Fruit fly (Drosophila melanogaster) whole organism, embryonic: ENCODE results near the gene CG2794.

Experiments used
- Bdp1 ChIP-seq: fragments of 200-800 bp; sonication (Bioruptor generic); optimal IDR thresholded peaks from 3 replicates; lab custom pipeline; 2016; ENCODE audit warnings: missing biosample characterization, missing genetic modification characterization
- Blimp-1 ChIP-seq: fragments of 200-800 bp; sonication (Bioruptor generic); optimal IDR thresholded peaks from 3 replicates; lab custom pipeline; 2018; ENCODE audit warnings: missing biosample characterization, missing genetic modification characterization, mild to moderate bottlenecking, moderate library complexity, missing genetic modification reagents
- Bteb2 ChIP-seq: fragments of 200-800 bp; sonication (Bioruptor generic); optimal IDR thresholded peaks from 2 replicates; lab custom pipeline; 2016; ENCODE audit warnings: missing biosample characterization, missing genetic modification characterization
- CG11398 ChIP-seq: fragments of 200-800 bp; sonication (Bioruptor generic); optimal IDR thresholded peaks from 2 replicates; lab custom pipeline; 2016; ENCODE audit warnings: missing biosample characterization, missing genetic modification characterization
- CG11504 ChIP-seq: fragments of 200-800 bp; sonication (Bioruptor generic); optimal IDR thresholded peaks from 3 replicates; lab custom pipeline; 2019; ENCODE audit warnings: missing biosample characterization, mild to moderate bottlenecking, missing genetic modification characterization, moderate library complexity
- CG12659 ChIP-seq: fragments of 200-800 bp; sonication (Bioruptor generic); optimal IDR thresholded peaks from 3 replicates; lab custom pipeline; 2017; ENCODE audit warnings: mild to moderate bottlenecking, missing biosample characterization, missing genetic modification reagents, missing genetic modification characterization
- CG13775 ChIP-seq: fragments of 200-800 bp; sonication (Bioruptor generic); optimal IDR thresholded peaks from 3 replicates; lab custom pipeline; 2017; ENCODE audit warnings: missing biosample characterization, mild to moderate bottlenecking, missing genetic modification characterization
- CG15269 ChIP-seq: fragments of 200-800 bp; sonication (Bioruptor generic); optimal IDR thresholded peaks from 2 replicates; lab custom pipeline; 2018; ENCODE audit warnings: missing biosample characterization, mild to moderate bottlenecking, missing genetic modification characterization, moderate library complexity
- CG17359 ChIP-seq: fragments of 200-800 bp; sonication (Bioruptor generic); optimal IDR thresholded peaks from 3 replicates; lab custom pipeline; 2018; ENCODE audit warnings: missing biosample characterization, mild to moderate bottlenecking, missing genetic modification characterization, moderate library complexity
- CG34224 ChIP-seq: fragments of 200-800 bp; sonication (Bioruptor generic); IDR thresholded peaks from 3 replicates; pipeline ENCODE4 v1.3.6; 2022; ENCODE audit warnings: missing biosample characterization, missing genetic modification characterization; ENCODE audit not compliant: partially characterized antibody
- CG34422 ChIP-seq: fragments of 200-800 bp; sonication (Bioruptor generic); IDR thresholded peaks from 3 replicates; pipeline ENCODE4 v1.3.6; 2022; ENCODE audit warnings: missing biosample characterization, missing genetic modification characterization
- CG4328 ChIP-seq: fragments of 200-800 bp; sonication (Bioruptor generic); optimal IDR thresholded peaks from 3 replicates; lab custom pipeline; 2017; ENCODE audit warnings: missing biosample characterization, missing genetic modification reagents, missing genetic modification characterization
- CG4730 ChIP-seq: fragments of 200-800 bp; sonication (Bioruptor generic); IDR thresholded peaks from 2 replicates; pipeline ENCODE4 v1.3.6; 2022; ENCODE audit warnings: missing biosample characterization, missing genetic modification characterization
- CG7271 ChIP-seq: fragments of 200-800 bp; sonication (Bioruptor generic); optimal IDR thresholded peaks from 2 replicates; lab custom pipeline; 2018; ENCODE audit warnings: missing biosample characterization, mild to moderate bottlenecking, missing genetic modification characterization, moderate library complexity
- CG7357 ChIP-seq: fragments of 200-800 bp; sonication (Bioruptor generic); IDR thresholded peaks from 3 replicates; pipeline ENCODE4 v1.3.6; 2022; ENCODE audit warnings: missing biosample characterization, missing genetic modification characterization
- CG9609 ChIP-seq: fragments of 200-800 bp; sonication (Bioruptor generic); optimal IDR thresholded peaks from 3 replicates; lab custom pipeline; 2016; ENCODE audit warnings: missing biosample characterization, missing genetic modification characterization
- CG9797 ChIP-seq: fragments of 200-800 bp; sonication (Bioruptor generic); optimal IDR thresholded peaks from 3 replicates; lab custom pipeline; 2018; ENCODE audit warnings: missing biosample characterization, mild to moderate bottlenecking, missing genetic modification characterization
- CHES-1-like ChIP-seq: fragments of 200-800 bp; sonication (Bioruptor generic); optimal IDR thresholded peaks from 2 replicates; lab custom pipeline; 2016; ENCODE audit warnings: missing biosample characterization, missing genetic modification characterization
- Dll ChIP-seq: fragments of 200-800 bp; sonication (Bioruptor generic); IDR thresholded peaks from 4 replicates; pipeline ENCODE4 v1.3.6; 2022; ENCODE audit warnings: missing biosample characterization, missing genetic modification characterization; ENCODE audit not compliant: partially characterized antibody
- Doc3 ChIP-seq: fragments of 200-800 bp; sonication (Bioruptor generic); IDR thresholded peaks from 3 replicates; pipeline ENCODE4 v1.3.6; 2022; ENCODE audit warnings: missing biosample characterization, missing genetic modification characterization; ENCODE audit not compliant: partially characterized antibody
- H15 ChIP-seq: fragments of 200-800 bp; sonication (Bioruptor generic); IDR thresholded peaks from 3 replicates; pipeline ENCODE4 v1.3.6; 2022; ENCODE audit warnings: missing biosample characterization, missing genetic modification characterization
- Hand ChIP-seq: fragments of 200-800 bp; sonication (Bioruptor generic); optimal IDR thresholded peaks from 2 replicates; lab custom pipeline; 2017; ENCODE audit warnings: mild to moderate bottlenecking, missing biosample characterization, missing genetic modification reagents, missing genetic modification characterization
- Neu2 ChIP-seq: fragments of 200-800 bp; sonication (Bioruptor generic); optimal IDR thresholded peaks from 3 replicates; lab custom pipeline; 2016; ENCODE audit warnings: missing biosample characterization, missing genetic modification characterization, borderline replicate concordance
- ash1 ChIP-seq: fragments of 200-800 bp; sonication (Bioruptor generic); optimal IDR thresholded peaks from 2 replicates; lab custom pipeline; 2018; ENCODE audit warnings: missing biosample characterization, mild to moderate bottlenecking, missing genetic modification characterization
- az2 ChIP-seq: fragments of 200-800 bp; sonication (Bioruptor generic); optimal IDR thresholded peaks from 3 replicates; lab custom pipeline; 2016; ENCODE audit warnings: missing biosample characterization, missing genetic modification characterization
- dmrt11E ChIP-seq: fragments of 200-800 bp; sonication (Bioruptor generic); optimal IDR thresholded peaks from 3 replicates; lab custom pipeline; 2018; ENCODE audit warnings: missing biosample characterization, mild to moderate bottlenecking, missing genetic modification characterization, moderate library complexity
- ewg ChIP-seq: fragments of 200-800 bp; sonication (Bioruptor generic); optimal IDR thresholded peaks from 3 replicates; lab custom pipeline; 2017; ENCODE audit warnings: mild to moderate bottlenecking, missing biosample characterization, missing genetic modification reagents, missing genetic modification characterization
- fd102C ChIP-seq: fragments of 200-800 bp; sonication (Bioruptor generic); optimal IDR thresholded peaks from 2 replicates; lab custom pipeline; 2018; ENCODE audit warnings: missing biosample characterization, mild to moderate bottlenecking, missing genetic modification characterization, moderate library complexity
- h ChIP-seq: fragments of >200 bp; optimal IDR thresholded peaks from 2 replicates; lab custom pipeline; 2017
- hb ChIP-seq: fragments of 200-800 bp; sonication (Bioruptor generic); IDR thresholded peaks from 3 replicates; pipeline ENCODE4 v1.3.6; 2022; ENCODE audit warnings: missing biosample characterization, missing genetic modification characterization; ENCODE audit not compliant: partially characterized antibody
- klu ChIP-seq: fragments of 200-800 bp; sonication (Bioruptor generic); IDR thresholded peaks from 2 replicates; pipeline ENCODE4 v1.3.6; 2022; ENCODE audit warnings: missing biosample characterization, missing genetic modification characterization
- knrl ChIP-seq: fragments of 200-800 bp; sonication (Bioruptor generic); IDR thresholded peaks from 3 replicates; pipeline ENCODE4 v1.3.6; 2022; ENCODE audit warnings: missing biosample characterization, missing genetic modification characterization; ENCODE audit not compliant: partially characterized antibody
- lmd ChIP-seq: fragments of 200-800 bp; sonication (Bioruptor generic); IDR thresholded peaks from 2 replicates; pipeline ENCODE4 v1.3.6; 2022; ENCODE audit warnings: missing biosample characterization, missing genetic modification characterization
- nau ChIP-seq: fragments of 200-800 bp; sonication (Bioruptor generic); optimal IDR thresholded peaks from 3 replicates; lab custom pipeline; 2017; ENCODE audit warnings: missing biosample characterization, mild to moderate bottlenecking, missing genetic modification characterization, missing genetic modification reagents
- nerfin-2 ChIP-seq: fragments of 200-800 bp; sonication (Bioruptor generic); IDR thresholded peaks from 2 replicates; pipeline ENCODE4 v1.3.6; 2022; ENCODE audit warnings: missing biosample characterization, missing genetic modification characterization; ENCODE audit not compliant: partially characterized antibody
- nmo ChIP-seq: fragments of 200-800 bp; sonication (Bioruptor generic); optimal IDR thresholded peaks from 2 replicates; lab custom pipeline; 2018; ENCODE audit warnings: missing biosample characterization, mild to moderate bottlenecking, missing genetic modification characterization, moderate library complexity
- otp ChIP-seq: fragments of 200-800 bp; sonication (Bioruptor generic); IDR thresholded peaks from 3 replicates; pipeline ENCODE4, ENCODE4 v1.3.6; 2022; ENCODE audit warnings: missing biosample characterization, missing genetic modification characterization
- phol ChIP-seq: fragments of 200-800 bp; sonication (Bioruptor generic); optimal IDR thresholded peaks from 3 replicates; lab custom pipeline; 2018; ENCODE audit warnings: missing biosample characterization, mild to moderate bottlenecking, missing genetic modification characterization, moderate library complexity
- prd ChIP-seq, 3 experiments: fragments of >200 bp in 2 of 3; fragments of 200-800 bp in 1 of 3; sonication (Bioruptor generic) in 1 of 3; optimal IDR thresholded peaks in 2 of 3; IDR thresholded peaks in 1 of 3; 2 replicates in 2 of 3; 3 replicates in 1 of 3; pipeline versions ENCODE4 v1.3.6 to Lab custom; 2017 to 2022; ENCODE audit warnings: missing biosample characterization in 1 of 3, missing genetic modification characterization in 1 of 3
- run ChIP-seq: fragments of 200-800 bp; sonication (Bioruptor generic); optimal IDR thresholded peaks from 3 replicates; lab custom pipeline; 2018; ENCODE audit warnings: missing biosample characterization, mild to moderate bottlenecking, missing genetic modification characterization
- sim ChIP-seq: fragments of 200-800 bp; sonication (Bioruptor generic); IDR thresholded peaks from 2 replicates; pipeline ENCODE4 v1.3.6; 2022; ENCODE audit warnings: missing biosample characterization, missing genetic modification characterization
- sima ChIP-seq: fragments of 200-800 bp; sonication (Bioruptor generic); optimal IDR thresholded peaks from 2 replicates; lab custom pipeline; 2016; ENCODE audit warnings: missing biosample characterization, missing genetic modification characterization
- sisA ChIP-seq: fragments of 200-800 bp; sonication (Bioruptor generic); IDR thresholded peaks from 2 replicates; pipeline ENCODE4 v1.3.6; 2022; ENCODE audit warnings: missing biosample characterization, missing genetic modification characterization
- sug ChIP-seq: fragments of 200-800 bp; optimal IDR thresholded peaks from 2 replicates; lab custom pipeline; 2019; ENCODE audit warnings: missing biosample characterization, mild to moderate bottlenecking, missing genetic modification characterization, moderate library complexity
- tll ChIP-seq, 2 experiments: fragments of 200-800 bp in 1 of 2; fragments of >200 bp in 1 of 2; sonication (Bioruptor generic) in 1 of 2; optimal IDR thresholded peaks; 2 replicates each; lab custom pipeline; 2017 to 2019; ENCODE audit warnings: missing biosample characterization in 2 of 2, missing genetic modification characterization in 2 of 2, mild to moderate bottlenecking in 1 of 2, moderate library complexity in 1 of 2
- toy ChIP-seq: fragments of 200-800 bp; sonication (Bioruptor generic); IDR thresholded peaks from 2 replicates; pipeline ENCODE4 v1.3.6; 2022; ENCODE audit warnings: missing biosample characterization, missing genetic modification characterization
- vfl ChIP-seq: fragments of 200-800 bp; sonication (Bioruptor generic); optimal IDR thresholded peaks from 2 replicates; lab custom pipeline; 2016; ENCODE audit warnings: missing biosample characterization, missing genetic modification characterization
- z ChIP-seq: fragments of 200-800 bp; sonication (Bioruptor generic); IDR thresholded peaks from 3 replicates; pipeline ENCODE4 v1.3.6; 2022; ENCODE audit warnings: missing biosample characterization, missing genetic modification characterization
- zfh2 ChIP-seq: fragments of 200-800 bp; sonication (Bioruptor generic); optimal IDR thresholded peaks from 2 replicates; lab custom pipeline; 2016; ENCODE audit warnings: missing biosample characterization, missing genetic modification characterization

CG2794 gene

DNA sequence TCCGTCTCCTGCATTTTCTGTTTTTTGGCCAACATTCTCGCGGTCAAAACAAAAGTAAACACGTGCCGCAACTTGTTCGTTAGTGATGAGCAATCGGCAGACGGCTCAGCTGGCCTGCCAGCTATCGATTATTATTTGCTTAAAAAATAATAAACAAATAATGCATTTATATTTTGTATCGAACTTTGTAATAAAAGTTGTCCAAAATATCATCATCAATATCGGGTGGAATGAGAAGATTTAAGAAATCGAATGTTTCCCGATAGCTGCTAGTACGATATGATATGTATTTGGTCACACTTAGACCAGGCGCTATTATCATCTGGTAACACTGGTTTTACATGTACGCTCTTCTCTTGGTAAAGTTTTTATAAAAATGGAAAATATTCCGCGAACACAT lies 4.1 kb downstream of the CG2794 start, which contains the start of the genes Nle and Sf3b1 (continued):
- TF ChIP-seq CG4730 (GFP tag; lab: Robert Waterston, UW) = no peak
- no peak for TF ChIP-seq Neu2 (GFP tag; lab: Kevin White, UChicago)
- TF ChIP-seq Dll (GFP tag; lab: Robert Waterston, UW) = peak; percentile 98
- no peak for TF ChIP-seq sima (GFP tag; lab: Kevin White, UChicago)
- TF ChIP-seq Blimp-1 = no peak
- peak; percentile 67 for TF ChIP-seq CG34422 (GFP tag; lab: Robert Waterston, UW)
- no peak for TF ChIP-seq CG11504 (tag; lab: Kevin White, UChicago)
- TF ChIP-seq ash1 (GFP tag; lab: Kevin White, UChicago) = no peak
- no peak for TF ChIP-seq CG15269
- TF ChIP-seq Hand (GFP tag; lab: Kevin White, UChicago) = no peak
- TF ChIP-seq vfl = peak; percentile 67
- peak; percentile 62 for TF ChIP-seq CG13775 (GFP tag; lab: Kevin White, UChicago)
- TF ChIP-seq knrl (GFP tag; lab: Robert Waterston, UW) = peak; percentile 96
- peak; percentile 29; the same call in 1 of the 2 replicates for TF ChIP-seq sisA (GFP tag; lab: Robert Waterston, UW)
- no peak for TF ChIP-seq toy
- TF ChIP-seq Bteb2 (GFP tag; lab: Kevin White, UChicago) = peak; percentile 0
- no peak for TF ChIP-seq fd102C (GFP tag; lab: Kevin White, UChicago)
- no peak for TF ChIP-seq h
- peak; percentile 77 for TF ChIP-seq phol (tag; lab: Kevin White, UChicago)
- 0 out of 3 replicates have a peak, but pooled peaks have one; percentile 36 for TF ChIP-seq CG7357
- TF ChIP-seq CG11398 (GFP tag; lab: Kevin White, UChicago) = no peak
- no peak for TF ChIP-seq otp (GFP tag; lab: Robert Waterston, UW)
- TF ChIP-seq hb = peak; percentile 89
- TF ChIP-seq Bdp1 (GFP tag; lab: Kevin White, UChicago) = peak; percentile 46
- TF ChIP-seq sim = no peak
- peak; percentile 15; the same call in 1 of the 2 replicates for TF ChIP-seq klu (GFP tag; lab: Robert Waterston, UW)
- peak; percentile 6; the same call in 1 of the 2 replicates for TF ChIP-seq lmd (GFP tag; lab: Robert Waterston, UW)
- no peak for TF ChIP-seq H15 (GFP tag; lab: Robert Waterston, UW)
- TF ChIP-seq nmo (GFP tag; lab: Kevin White, UChicago) = peak; percentile 71
- TF ChIP-seq CHES-1-like (GFP tag; lab: Kevin White, UChicago) = peak; percentile 80
- TF ChIP-seq az2 = peak; percentile 6
- TF ChIP-seq Doc3 (GFP tag; lab: Robert Waterston, UW) = peak; percentile 97
- peak; percentile 37 for TF ChIP-seq zfh2 (GFP tag; lab: Kevin White, UChicago)
- TF ChIP-seq CG9797 (GFP tag; lab: Kevin White, UChicago) = peak; percentile 92
- TF ChIP-seq tll (GFP tag; optimal IDR thresholded peaks at IDR 0.05; lab: Kevin White, UChicago) = no peak
- TF ChIP-seq nau (GFP tag; lab: Kevin White, UChicago) = no peak
- TF ChIP-seq nerfin-2 (GFP tag; lab: Robert Waterston, UW) = peak; percentile 80
- peak; percentile 39 for TF ChIP-seq CG17359
- TF ChIP-seq CG9609 (GFP tag; lab: Kevin White, UChicago) = peak; percentile 17
- peak; percentile 52 for TF ChIP-seq CG4328 (GFP tag; lab: Kevin White, UChicago)
- no peak for TF ChIP-seq prd (optimal IDR thresholded peaks at IDR 0.05; lab: Kevin White, UChicago)
- peak; percentile 56; the same call in 1 of the 3 replicates for TF ChIP-seq prd (GFP tag; IDR thresholded peaks at IDR 0.05; lab: Robert Waterston, UW)
- TF ChIP-seq ewg (GFP tag; lab: Kevin White, UChicago) = peak; percentile 1
- peak; percentile 53 for TF ChIP-seq CG12659
- TF ChIP-seq dmrt11E (tag; lab: Kevin White, UChicago) = peak; percentile 36
- TF ChIP-seq CG34224 (GFP tag; lab: Robert Waterston, UW) = peak; percentile 96
- peak; percentile 80 for TF ChIP-seq sug (tag; lab: Kevin White, UChicago)
- TF ChIP-seq CG7271 (tag; lab: Kevin White, UChicago) = peak; percentile 7
- no peak for TF ChIP-seq run (tag; lab: Kevin White, UChicago)
- no peak for TF ChIP-seq z (GFP tag; lab: Robert Waterston, UW)
